Worm (Caenorhabditis elegans) whole organism, L2 larva: Measurements from ENCODE around the gene ctsa-2.

ENCODE experiments used
- C34F6.9 ChIP-seq: fragments of 150-350 bp; optimal IDR thresholded peaks from 2 replicates; lab custom pipeline; 2014; ENCODE audit warnings: missing biosample characterization, missing genetic modification characterization
- F13H6.1 ChIP-seq: sonication (generic microtip); optimal IDR thresholded peaks from 2 replicates; lab custom pipeline; 2016; ENCODE audit warnings: missing genetic modification characterization, missing compliant biosample characterization
- Y55F3AM.14 ChIP-seq: fragments of 200-800 bp; sonication (Bioruptor generic); optimal IDR thresholded peaks from 2 replicates; lab custom pipeline; 2018; ENCODE audit warnings: mild to moderate bottlenecking, missing genetic modification characterization, missing compliant biosample characterization
- ceh-82 ChIP-seq: fragments of 150-350 bp; optimal IDR thresholded peaks from 2 replicates; lab custom pipeline; 2014; ENCODE audit warnings: missing biosample characterization, missing genetic modification characterization
- crh-2 ChIP-seq: sonication (generic microtip); optimal IDR thresholded peaks from 2 replicates; lab custom pipeline; 2017; ENCODE audit warnings: missing biosample characterization, missing genetic modification characterization
- egl-27 ChIP-seq: sonication (generic microtip); optimal IDR thresholded peaks from 3 replicates; lab custom pipeline; 2017; ENCODE audit warnings: missing biosample characterization, missing genetic modification reagents, missing genetic modification characterization
- elt-1 ChIP-seq: fragments of 150-350 bp; optimal IDR thresholded peaks from 2 replicates; lab custom pipeline; 2014; ENCODE audit warnings: missing biosample characterization, missing genetic modification characterization
- elt-3 ChIP-seq: sonication (generic microtip); optimal IDR thresholded peaks from 2 replicates; lab custom pipeline; 2017; ENCODE audit warnings: missing biosample characterization, missing genetic modification characterization
- fos-1 ChIP-seq: fragments of 150-350 bp; optimal IDR thresholded peaks from 2 replicates; lab custom pipeline; 2014; ENCODE audit warnings: missing biosample characterization, missing genetic modification characterization
- gmeb-1 ChIP-seq: fragments of 150-350 bp; optimal IDR thresholded peaks from 2 replicates; lab custom pipeline; 2014; ENCODE audit warnings: missing biosample characterization, missing genetic modification characterization
- lin-11 ChIP-seq: fragments of 150-350 bp; sonication (generic microtip); optimal IDR thresholded peaks from 2 replicates; lab custom pipeline; 2014; ENCODE audit warnings: missing biosample characterization, missing genetic modification characterization, inconsistent platforms, mixed read lengths
- lin-13 ChIP-seq: fragments of 150-350 bp; optimal IDR thresholded peaks from 2 replicates; lab custom pipeline; 2014; ENCODE audit warnings: missing biosample characterization, missing genetic modification reagents, missing genetic modification characterization
- lsy-2 ChIP-seq, 2 experiments: fragments of 150-350 bp in 1 of 2; sonication (generic microtip) in 1 of 2; optimal IDR thresholded peaks; 2 replicates each; lab custom pipeline; 2014 to 2017; ENCODE audit warnings: missing biosample characterization in 2 of 2, missing genetic modification characterization in 2 of 2
- nhr-11 ChIP-seq: fragments of 150-350 bp; optimal IDR thresholded peaks from 2 replicates; lab custom pipeline; 2014; ENCODE audit warnings: missing biosample characterization, missing genetic modification characterization
- nhr-129 ChIP-seq: fragments of 150-350 bp; optimal IDR thresholded peaks from 2 replicates; lab custom pipeline; 2014; ENCODE audit warnings: missing biosample characterization, missing genetic modification characterization
- nhr-21 ChIP-seq: fragments of 150-350 bp; optimal IDR thresholded peaks from 2 replicates; lab custom pipeline; 2014; ENCODE audit warnings: missing biosample characterization, missing genetic modification characterization
- nhr-23 ChIP-seq: fragments of 150-350 bp; optimal IDR thresholded peaks from 2 replicates; lab custom pipeline; 2014; ENCODE audit warnings: missing biosample characterization, missing genetic modification reagents, missing genetic modification characterization
- sma-3 ChIP-seq: sonication (generic microtip); optimal IDR thresholded peaks from 2 replicates; lab custom pipeline; 2016; ENCODE audit warnings: missing genetic modification reagents, missing genetic modification characterization, missing compliant biosample characterization
- sma-9 ChIP-seq, 2 experiments: fragments of 150-350 bp in 1 of 2; sonication (generic microtip) in 1 of 2; optimal IDR thresholded peaks; 2 replicates each; lab custom pipeline; 2014 to 2016; ENCODE audit warnings: missing genetic modification characterization in 2 of 2, mild to moderate bottlenecking in 1 of 2, missing biosample characterization in 1 of 2, missing compliant biosample characterization in 1 of 2, missing genetic modification reagents in 1 of 2, moderate library complexity in 1 of 2
- unc-55 ChIP-seq: fragments of 150-350 bp; sonication (generic microtip); optimal IDR thresholded peaks from 3 replicates; lab custom pipeline; 2014; ENCODE audit warnings: missing biosample characterization, missing genetic modification reagents, missing genetic modification characterization
- zag-1 ChIP-seq: fragments of 150-350 bp; optimal IDR thresholded peaks from 2 replicates; lab custom pipeline; 2014; ENCODE audit warnings: missing biosample characterization, missing genetic modification characterization
- ztf-4 ChIP-seq: fragments of 150-350 bp; optimal IDR thresholded peaks from 2 replicates; lab custom pipeline; 2014; ENCODE audit warnings: missing biosample characterization, missing genetic modification characterization

Gene ctsa-2

DNA sequence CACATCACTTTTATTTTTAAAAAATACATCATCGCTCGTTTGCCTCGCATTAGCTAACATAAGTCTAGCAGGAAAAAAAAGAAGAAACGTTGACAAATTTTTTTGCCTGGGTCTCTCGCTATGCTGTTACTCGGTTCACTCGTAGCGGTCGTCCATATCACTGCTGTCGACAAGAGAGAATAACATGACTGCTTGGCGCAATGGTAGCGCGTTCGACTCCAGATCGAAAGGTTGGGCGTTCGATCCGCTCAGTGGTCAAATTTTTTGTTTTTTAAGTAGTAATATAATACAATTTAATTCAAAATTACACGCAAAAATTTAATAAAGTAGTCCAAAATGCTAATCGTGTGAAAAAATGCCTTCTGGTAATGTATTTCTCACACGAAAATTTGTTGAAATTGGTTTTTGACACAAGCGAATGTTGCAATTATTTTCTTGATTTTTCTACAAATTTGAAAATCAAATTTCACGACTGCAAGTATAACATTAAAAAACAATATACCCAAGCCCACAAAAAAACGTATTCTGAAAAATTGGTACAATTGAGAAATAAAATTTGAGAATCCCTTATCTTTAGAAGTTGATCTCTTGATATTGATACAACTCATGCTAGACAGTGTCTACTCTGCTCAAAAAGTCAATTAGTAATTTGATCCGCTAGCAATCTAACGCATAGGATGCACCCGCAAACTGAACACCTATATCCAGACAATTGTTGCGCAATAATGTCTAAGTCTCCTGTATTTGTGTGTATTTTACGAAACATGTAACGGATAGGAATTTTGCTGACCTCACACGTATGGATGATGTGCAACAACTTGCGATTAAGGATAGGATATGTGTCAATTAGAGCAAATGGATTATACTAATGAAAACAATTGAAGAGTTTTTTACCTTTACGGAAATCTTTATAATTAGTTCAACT lies 59.0 kb downstream of the ctsa-2 start:
- TF ChIP-seq ztf-4 (tag; lab: Kevin White, UChicago) = peak; percentile 12
- no peak for TF ChIP-seq elt-3
- no peak for TF ChIP-seq ceh-82 (tag; lab: Kevin White, UChicago)
- no peak for TF ChIP-seq nhr-11 (tag; lab: Kevin White, UChicago)
- TF ChIP-seq sma-3 (GFP tag; lab: Kevin White, UChicago) = peak; percentile 51
- TF ChIP-seq nhr-21 (tag; lab: Kevin White, UChicago) = peak; percentile 55
- peak; percentile 33 for TF ChIP-seq unc-55 (GFP tag; lab: Kevin White, UChicago)
- peak; percentile 25 for TF ChIP-seq fos-1 (tag; lab: Kevin White, UChicago)
- TF ChIP-seq egl-27 (tag; lab: Kevin White, UChicago) = peak; percentile 18
- peak; percentile 45 for TF ChIP-seq F13H6.1 (tag; lab: Kevin White, UChicago)
- peak; percentile 34 for TF ChIP-seq C34F6.9 (tag; lab: Kevin White, UChicago)
- TF ChIP-seq elt-1 (tag; lab: Kevin White, UChicago) = no peak
- no peak for TF ChIP-seq Y55F3AM.14 (GFP tag; lab: Kevin White, UChicago)
- no peak for TF ChIP-seq nhr-23 (tag; lab: Kevin White, UChicago)
- TF ChIP-seq lin-13 (GFP tag; lab: Kevin White, UChicago) = peak; percentile 72
- TF ChIP-seq lsy-2 (tag; optimal IDR thresholded peaks at IDR 0.05; lab: Kevin White, UChicago) = peak in 1 of 2 experiments; percentile 6
- no peak for TF ChIP-seq zag-1
- TF ChIP-seq sma-9 (GFP tag; optimal IDR thresholded peaks at IDR 0.05; lab: Kevin White, UChicago) = peak; percentile 67
- TF ChIP-seq sma-9 (tag; optimal IDR thresholded peaks at IDR 0.05; lab: Kevin White, UChicago) = no peak
- peak; percentile 67 for TF ChIP-seq nhr-129 (tag; lab: Kevin White, UChicago)
- peak; percentile 49 for TF ChIP-seq crh-2 (tag; lab: Kevin White, UChicago)
- TF ChIP-seq lin-11 (tag; lab: Kevin White, UChicago) = peak; percentile 12
- TF ChIP-seq gmeb-1 (tag; lab: Kevin White, UChicago) = peak; percentile 33
